Worm (Caenorhabditis elegans) whole organism, L4 larva: Measurements from ENCODE around the gene F13B12.6.
A peak's percentile ranks its signal among the peaks of the same experiment; 100 is the strongest.

Source experiments
- F37D6.2 ChIP-seq: sonication (generic microtip); optimal IDR thresholded peaks from 2 replicates; lab custom pipeline; 2016; ENCODE audit warnings: mild to moderate bottlenecking, missing genetic modification characterization, missing compliant biosample characterization
- F44E2.7 ChIP-seq: fragments of 200-800 bp; sonication (Bioruptor generic); IDR thresholded peaks from 2 replicates; pipeline ENCODE4 v2.1.2; 2022; ENCODE audit warnings: missing genetic modification characterization, missing compliant biosample characterization
- F49E8.2 ChIP-seq: sonication (generic microtip); optimal IDR thresholded peaks from 2 replicates; lab custom pipeline; 2016; ENCODE audit warnings: missing compliant biosample characterization, mild to moderate bottlenecking, missing genetic modification characterization, borderline replicate concordance
- ZK337.2 ChIP-seq: fragments of 200-800 bp; sonication (Bioruptor generic); IDR thresholded peaks from 2 replicates; pipeline ENCODE4 v1.3.6; 2022; ENCODE audit warnings: missing genetic modification reagents, missing genetic modification characterization, missing compliant biosample characterization
- aha-1 ChIP-seq: fragments of 150-350 bp; peaks from one replicate; lab custom pipeline; 2014; ENCODE audit warnings: missing biosample characterization, missing genetic modification characterization
- arid-1 ChIP-seq: fragments of 200-800 bp; sonication (Bioruptor generic); conservative IDR thresholded peaks from 2 replicates; pipeline ENCODE4 v1.3.6; 2022; ENCODE audit warnings: missing genetic modification reagents, missing genetic modification characterization, missing compliant biosample characterization
- ceh-32 ChIP-seq: sonication (generic microtip); optimal IDR thresholded peaks from 2 replicates; lab custom pipeline; 2016; ENCODE audit warnings: mild to moderate bottlenecking, missing genetic modification characterization, missing compliant biosample characterization; ENCODE audit not compliant: poor library complexity
- cey-2 ChIP-seq: sonication (generic microtip); optimal IDR thresholded peaks from 3 replicates; lab custom pipeline; 2017; ENCODE audit warnings: missing genetic modification characterization, mild to moderate bottlenecking, missing compliant biosample characterization, antibody characterized with exemption, borderline replicate concordance; ENCODE audit not compliant: insufficient read depth
- daf-16 ChIP-seq, 3 experiments: sonication (generic microtip); optimal IDR thresholded peaks; 2 replicates each; lab custom pipeline; 2016 to 2017; ENCODE audit warnings: missing genetic modification characterization in 3 of 3, missing genetic modification reagents in 3 of 3, mild to moderate bottlenecking in 2 of 3, missing compliant biosample characterization in 2 of 3, missing biosample characterization in 1 of 3, moderate library complexity in 1 of 3
- daf-19 ChIP-seq: fragments of 200-800 bp; sonication (Bioruptor generic); conservative IDR thresholded peaks from 2 replicates; pipeline ENCODE4 v1.3.6; 2022; ENCODE audit warnings: missing genetic modification characterization, missing compliant biosample characterization
- daf-8 ChIP-seq: fragments of 200-800 bp; sonication (Bioruptor generic); IDR thresholded peaks from 2 replicates; pipeline ENCODE4 v1.3.6; 2022; ENCODE audit warnings: missing genetic modification characterization, missing compliant biosample characterization
- dmd-6 ChIP-seq: fragments of 200-800 bp; sonication (Bioruptor generic); IDR thresholded peaks from 2 replicates; pipeline ENCODE4 v1.3.6; 2022; ENCODE audit warnings: missing genetic modification reagents, missing genetic modification characterization, missing compliant biosample characterization
- dmd-9 ChIP-seq: fragments of 200-800 bp; sonication (Bioruptor generic); IDR thresholded peaks from 2 replicates; pipeline ENCODE4 v1.3.6; 2022; ENCODE audit warnings: missing genetic modification reagents, missing genetic modification characterization, missing compliant biosample characterization
- dve-1 ChIP-seq: sonication (generic microtip); optimal IDR thresholded peaks from 2 replicates; lab custom pipeline; 2017; ENCODE audit warnings: antibody characterized with exemption, mild to moderate bottlenecking, missing genetic modification characterization, missing compliant biosample characterization; ENCODE audit not compliant: insufficient read depth
- egl-27 ChIP-seq: sonication (generic microtip); optimal IDR thresholded peaks from 3 replicates; lab custom pipeline; 2017; ENCODE audit warnings: missing biosample characterization, missing genetic modification reagents, missing genetic modification characterization
- egl-43 ChIP-seq: fragments of 200-800 bp; sonication (Bioruptor generic); IDR thresholded peaks from 2 replicates; pipeline ENCODE4 v1.3.6; 2022; ENCODE audit warnings: missing genetic modification reagents, missing genetic modification characterization, missing compliant biosample characterization
- hlh-11 ChIP-seq: fragments of 200-800 bp; sonication (Bioruptor generic); optimal IDR thresholded peaks from 2 replicates; lab custom pipeline; 2018; ENCODE audit warnings: mild to moderate bottlenecking, missing genetic modification characterization, missing compliant biosample characterization
- hlh-30 ChIP-seq: sonication (generic microtip); optimal IDR thresholded peaks from 2 replicates; lab custom pipeline; 2017; ENCODE audit warnings: antibody characterized with exemption, mild to moderate bottlenecking, missing genetic modification characterization, missing compliant biosample characterization; ENCODE audit not compliant: insufficient read depth
- lim-7 ChIP-seq: fragments of 200-800 bp; sonication (Bioruptor generic); IDR thresholded peaks from 2 replicates; pipeline ENCODE4 v1.3.6; 2022; ENCODE audit warnings: missing genetic modification characterization, missing compliant biosample characterization
- mdl-1 ChIP-seq, 2 experiments: fragments of 150-350 bp in 1 of 2; sonication (generic microtip) in 1 of 2; optimal IDR thresholded peaks; 2 replicates each; lab custom pipeline; 2014 to 2017; ENCODE audit warnings: missing biosample characterization in 2 of 2, missing genetic modification characterization in 2 of 2
- mes-2 ChIP-seq: sonication (generic microtip); optimal IDR thresholded peaks from 2 replicates; lab custom pipeline; 2016; ENCODE audit warnings: missing genotype, mild to moderate bottlenecking, missing genetic modification characterization, missing compliant biosample characterization; ENCODE audit not compliant: poor library complexity, severe bottlenecking
- nhr-10 ChIP-seq: fragments of 150-350 bp; optimal IDR thresholded peaks from 2 replicates; lab custom pipeline; 2014; ENCODE audit warnings: missing biosample characterization, missing genetic modification characterization
- nhr-102 ChIP-seq: sonication (generic microtip); optimal IDR thresholded peaks from 2 replicates; lab custom pipeline; 2016; ENCODE audit warnings: mild to moderate bottlenecking, missing genetic modification characterization, moderate library complexity, missing compliant biosample characterization
- nhr-28 ChIP-seq: fragments of 150-350 bp; optimal IDR thresholded peaks from 2 replicates; lab custom pipeline; 2014; ENCODE audit warnings: missing biosample characterization, missing genetic modification characterization
- nhr-41 ChIP-seq: fragments of 200-800 bp; sonication (Bioruptor generic); IDR thresholded peaks from 2 replicates; pipeline ENCODE4 v1.3.6; 2022; ENCODE audit warnings: missing genetic modification reagents, missing genetic modification characterization, missing compliant biosample characterization
- nhr-77 ChIP-seq: fragments of 150-350 bp; optimal IDR thresholded peaks from 2 replicates; lab custom pipeline; 2014; ENCODE audit warnings: missing biosample characterization, missing genetic modification characterization
- pha-4 ChIP-seq, 2 experiments: fragments of 150-350 bp in 1 of 2; fragments of 200-800 bp in 1 of 2; sonication (Bioruptor generic) in 1 of 2; IDR thresholded peaks in 1 of 2; optimal IDR thresholded peaks in 1 of 2; 2 replicates each; pipeline versions ENCODE4 v1.3.6 to Lab custom; 2014 to 2022; ENCODE audit warnings: missing genetic modification characterization in 2 of 2, missing genetic modification reagents in 2 of 2, missing biosample characterization in 1 of 2, missing compliant biosample characterization in 1 of 2
- pqm-1 ChIP-seq: sonication (generic microtip); optimal IDR thresholded peaks from 2 replicates; lab custom pipeline; 2017; ENCODE audit warnings: missing biosample characterization, missing genetic modification characterization
- saeg-2 ChIP-seq: fragments of 200-800 bp; sonication (Bioruptor generic); IDR thresholded peaks from 2 replicates; pipeline ENCODE4 v1.3.6; 2022; ENCODE audit warnings: missing genetic modification reagents, missing genetic modification characterization, missing compliant biosample characterization
- sdz-12 ChIP-seq: fragments of 200-800 bp; sonication (Bioruptor generic); optimal IDR thresholded peaks from 2 replicates; lab custom pipeline; 2018; ENCODE audit warnings: mild to moderate bottlenecking, missing genetic modification characterization, missing compliant biosample characterization
- tag-97 ChIP-seq: fragments of 200-800 bp; sonication (Bioruptor generic); IDR thresholded peaks from 2 replicates; pipeline ENCODE4 v1.3.6; 2022; ENCODE audit warnings: missing genetic modification characterization, missing compliant biosample characterization
- unc-62 ChIP-seq, 3 experiments: fragments of 150-350 bp in 1 of 3; sonication (generic microtip); optimal IDR thresholded peaks in 2 of 3; peaks in 1 of 3; 1 replicate in 1 of 3; 2 replicates in 2 of 3; lab custom pipeline; 2014 to 2017; ENCODE audit warnings: missing biosample characterization in 3 of 3, missing genetic modification characterization in 3 of 3, missing genetic modification reagents in 3 of 3, missing genotype in 1 of 3
- ztf-7 ChIP-seq: fragments of 150-350 bp; optimal IDR thresholded peaks from 2 replicates; lab custom pipeline; 2014; ENCODE audit warnings: missing biosample characterization, missing genetic modification characterization

The F13B12.6 gene

DNA sequence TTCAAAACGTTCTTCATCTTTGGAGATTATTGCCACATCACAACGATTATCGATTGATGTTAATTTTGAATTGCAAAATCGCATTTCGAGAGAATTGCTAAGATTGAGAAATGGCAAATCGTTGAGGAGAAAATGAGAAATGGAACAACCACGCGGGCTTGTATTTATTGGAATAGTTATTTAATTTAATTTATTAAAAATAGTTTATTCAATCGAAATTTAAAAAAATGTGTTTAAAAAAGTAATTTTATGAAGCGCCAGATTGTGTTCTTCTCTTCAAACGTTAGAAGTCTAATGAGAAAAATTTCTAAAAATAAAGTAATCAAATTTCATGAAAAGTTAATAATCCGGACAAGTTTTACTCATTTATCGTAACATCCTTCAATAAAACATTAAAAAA lies 25.9 kb downstream of the F13B12.6 start, which contains the start of gene spe-26:
spe-26 (minus strand) TSS at position 101 of the 400 bp plus-strand sequence.
- TF ChIP-seq unc-62 (GFP tag; optimal IDR thresholded peaks at IDR 0.05 in 1 of 2; lab: Kevin White, UChicago) = peak in 1 of 2 experiments; percentile 24
- no peak for TF ChIP-seq unc-62 (tag; optimal IDR thresholded peaks at IDR 0.05; lab: Kevin White, UChicago)
- TF ChIP-seq nhr-102 (tag; lab: Kevin White, UChicago) = no peak
- no peak for TF ChIP-seq nhr-10 (tag; lab: Kevin White, UChicago)

DNA sequence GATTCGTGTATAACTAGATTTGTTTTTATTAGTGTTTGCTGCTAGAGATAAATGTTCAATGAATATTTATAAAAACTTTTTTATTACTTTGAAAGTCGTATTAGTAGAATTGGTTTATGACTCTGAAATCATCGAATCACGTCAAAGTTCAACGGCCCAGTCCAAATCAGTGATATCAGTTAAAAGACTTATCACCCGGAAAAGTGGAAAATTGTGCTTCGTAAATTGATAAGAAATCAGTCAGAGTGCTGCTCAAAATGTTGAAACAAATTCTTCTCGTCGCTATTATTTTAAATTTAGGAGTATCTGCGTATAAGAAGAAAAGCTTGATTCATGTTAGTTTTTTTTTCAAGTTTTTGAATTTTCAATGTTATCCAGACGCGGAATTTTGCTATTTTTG lies 29.4 kb downstream of the F13B12.6 start, which contains the start of gene R10H10.3:
R10H10.3 (plus strand) TSS at position 243 of the 400 bp plus-strand sequence.
- TF ChIP-seq dmd-9 = no peak
- no peak for TF ChIP-seq F44E2.7 (GFP tag; lab: Robert Waterston, UW)
- no peak for TF ChIP-seq mdl-1 (tag; optimal IDR thresholded peaks at IDR 0.05; lab: Kevin White, UChicago)
- TF ChIP-seq dmd-6 (GFP tag; lab: Robert Waterston, UW) = peak; percentile 60
- TF ChIP-seq daf-16 (GFP tag; optimal IDR thresholded peaks at IDR 0.05; lab: Kevin White, UChicago) = no peak
- TF ChIP-seq daf-16 (tag; optimal IDR thresholded peaks at IDR 0.05; lab: Kevin White, UChicago) = peak; percentile 26
- no peak for TF ChIP-seq nhr-10 (tag; lab: Kevin White, UChicago)
- no peak for TF ChIP-seq sdz-12 (GFP tag; lab: Kevin White, UChicago)
- no peak for TF ChIP-seq saeg-2
- peak; percentile 22 for TF ChIP-seq hlh-11
- TF ChIP-seq pqm-1 (tag; lab: Kevin White, UChicago) = peak; percentile 97
- no peak for TF ChIP-seq ceh-32 (tag; lab: Kevin White, UChicago)
- TF ChIP-seq daf-19 = no peak
- no peak for TF ChIP-seq mes-2 (tag; lab: Kevin White, UChicago)
- TF ChIP-seq unc-62 (GFP tag; optimal IDR thresholded peaks at IDR 0.05 in 1 of 2; lab: Kevin White, UChicago) = no peak
- TF ChIP-seq unc-62 (tag; optimal IDR thresholded peaks at IDR 0.05; lab: Kevin White, UChicago) = no peak
- TF ChIP-seq lim-7 = no peak
- TF ChIP-seq nhr-28 (tag; lab: Kevin White, UChicago) = peak; percentile 69
- peak; percentile 78 for TF ChIP-seq nhr-77 (tag; lab: Kevin White, UChicago)
- no peak for TF ChIP-seq daf-8 (GFP tag; lab: Robert Waterston, UW)
- peak; percentile 12 for TF ChIP-seq aha-1 (tag; lab: Kevin White, UChicago)
- no peak for TF ChIP-seq egl-43 (GFP tag; lab: Robert Waterston, UW)
- no peak for TF ChIP-seq tag-97 (GFP tag; lab: Robert Waterston, UW)
- peak; percentile 50 for TF ChIP-seq dve-1 (tag; lab: Kevin White, UChicago)

DNA sequence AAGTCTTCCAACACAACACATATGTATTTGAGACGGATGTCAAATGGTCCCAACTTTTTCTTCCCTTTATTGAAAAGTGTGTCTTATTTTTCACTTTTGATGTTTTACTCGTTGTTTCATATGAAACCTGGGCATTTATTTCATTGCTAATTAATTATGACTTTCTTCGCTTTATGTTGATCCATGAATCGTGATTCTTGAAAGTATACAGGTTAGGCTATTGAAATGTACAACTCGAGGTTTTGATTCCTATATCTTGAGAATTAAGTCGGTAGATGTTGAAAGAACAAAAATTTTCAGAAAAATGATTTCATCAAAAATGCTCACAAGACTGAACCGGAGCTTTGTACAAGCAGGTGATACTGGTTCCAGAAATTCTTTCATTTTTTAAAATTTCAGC lies 30.6 kb downstream of the F13B12.6 start, which contains the start of gene nfu-1:
nfu-1 (plus strand) TSS at position 301 of the 400 bp plus-strand sequence.
- TF ChIP-seq ZK337.2 (GFP tag; lab: Robert Waterston, UW) (no peak), cey-2 (no peak), hlh-30 (tag; lab: Kevin White, UChicago) (no peak), pha-4 (GFP tag; IDR thresholded peaks at IDR 0.05; lab: Robert Waterston, UW) (no peak), pha-4 (tag; optimal IDR thresholded peaks at IDR 0.05; lab: Kevin White, UChicago) (no peak), dmd-9 (no peak), F37D6.2 (no peak), ztf-7 (tag; lab: Kevin White, UChicago) (no peak), nhr-41 (GFP tag; lab: Robert Waterston, UW) (no peak), daf-16 (GFP tag; optimal IDR thresholded peaks at IDR 0.05; lab: Kevin White, UChicago) (no peak), daf-16 (tag; optimal IDR thresholded peaks at IDR 0.05; lab: Kevin White, UChicago) (no peak), arid-1 (GFP tag; lab: Robert Waterston, UW) (0 out of 2 replicates have a peak, but pooled peaks have one; percentile 22), F49E8.2 (tag; lab: Kevin White, UChicago) (peak; percentile 0)
- TF ChIP-seq, all 104 proteins: peak for 2

DNA sequence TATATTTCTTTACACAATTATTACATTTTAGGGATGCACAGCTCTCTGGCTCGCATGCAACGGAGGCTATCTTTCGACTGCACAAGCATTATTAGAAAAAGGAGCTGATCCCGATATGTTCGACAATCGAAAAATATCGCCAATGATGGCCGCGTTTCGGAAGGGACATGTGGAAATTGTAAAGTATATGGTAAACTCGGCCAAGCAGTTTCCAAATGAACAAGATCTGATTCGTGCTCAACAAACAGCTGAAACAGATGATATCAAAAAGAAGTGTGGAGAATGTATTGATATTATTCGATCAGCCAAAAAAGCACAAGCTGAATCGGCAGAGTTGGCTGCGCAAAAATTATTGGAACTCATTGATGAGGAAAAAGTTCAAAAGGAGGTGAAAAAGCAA lies 34.8 kb downstream of the F13B12.6 start:
- TF ChIP-seq aha-1 (tag; lab: Kevin White, UChicago) (peak; percentile 98), lim-7 (no peak), egl-27 (no peak)
